Fruit fly (Drosophila melanogaster) whole organism, wandering third instar larva: ENCODE measurements around the gene Osbp.

Experiments
- CG32264 ChIP-seq: fragments of 200-800 bp; sonication (Bioruptor generic); optimal IDR thresholded peaks from 2 replicates; lab custom pipeline; 2016; ENCODE audit warnings: missing biosample characterization, missing genetic modification characterization
- Hr78 ChIP-seq: fragments of >200 bp; optimal IDR thresholded peaks from 2 replicates; lab custom pipeline; 2017; ENCODE audit warnings: missing biosample characterization, missing genetic modification characterization
- Mio ChIP-seq: sonication (Bioruptor generic); optimal IDR thresholded peaks from 2 replicates; lab custom pipeline; 2016; ENCODE audit warnings: missing biosample characterization, missing genetic modification characterization
- Myc ChIP-seq: fragments of >200 bp; optimal IDR thresholded peaks from 2 replicates; lab custom pipeline; 2017
- OdsH ChIP-seq: fragments of 200-800 bp; sonication (Bioruptor generic); optimal IDR thresholded peaks from 2 replicates; lab custom pipeline; 2016; ENCODE audit warnings: missing biosample characterization, mild to moderate bottlenecking, missing genetic modification characterization
- br ChIP-seq: fragments of 200-800 bp; sonication (Bioruptor generic); optimal IDR thresholded peaks from 2 replicates; lab custom pipeline; 2016; ENCODE audit warnings: missing biosample characterization, missing genetic modification characterization
- dsf ChIP-seq: sonication (Bioruptor generic); optimal IDR thresholded peaks from 2 replicates; lab custom pipeline; 2016; ENCODE audit warnings: missing biosample characterization, missing genetic modification characterization, borderline replicate concordance
- fru ChIP-seq: fragments of 200-800 bp; sonication (Bioruptor generic); optimal IDR thresholded peaks from 3 replicates; lab custom pipeline; 2016; ENCODE audit warnings: missing biosample characterization, mild to moderate bottlenecking, missing genetic modification characterization
- h ChIP-seq: fragments of 200-800 bp; sonication (Bioruptor generic); optimal IDR thresholded peaks from 3 replicates; lab custom pipeline; 2016; ENCODE audit warnings: missing biosample characterization, mild to moderate bottlenecking, missing genetic modification characterization
- jim ChIP-seq: fragments of 175-275, 200-325 bp; sonication (Bioruptor generic); optimal IDR thresholded peaks from 2 replicates; lab custom pipeline; 2016; ENCODE audit warnings: missing biosample characterization, mild to moderate bottlenecking, missing genetic modification characterization
- psq ChIP-seq: fragments of 200-800 bp; sonication (Bioruptor generic); optimal IDR thresholded peaks from 3 replicates; lab custom pipeline; 2017; ENCODE audit warnings: missing biosample characterization, mild to moderate bottlenecking, missing genetic modification characterization, moderate library complexity
- rgr ChIP-seq: fragments of 200-800 bp; sonication (Bioruptor generic); optimal IDR thresholded peaks from 3 replicates; lab custom pipeline; 2016; ENCODE audit warnings: missing biosample characterization, mild to moderate bottlenecking, missing genetic modification characterization
- sage ChIP-seq: fragments of 200-800 bp; sonication (Bioruptor generic); optimal IDR thresholded peaks from 2 replicates; lab custom pipeline; 2016; ENCODE audit warnings: missing biosample characterization, mild to moderate bottlenecking, missing genetic modification characterization
- usp ChIP-seq: fragments of >200 bp; optimal IDR thresholded peaks from 2 replicates; lab custom pipeline; 2017; ENCODE audit warnings: missing biosample characterization, missing genetic modification characterization

dm6 chr3R:24938049-24938448 lies at the start of gene Osbp:
- TF ChIP-seq jim (no peak), rgr (GFP tag; lab: Kevin White, UChicago) (no peak), psq (GFP tag; lab: Kevin White, UChicago) (no peak), fru (GFP tag; lab: Kevin White, UChicago) (no peak), Myc (lab: Kevin White, UChicago) (no peak), OdsH (GFP tag; lab: Kevin White, UChicago) (no peak), usp (GFP tag; lab: Kevin White, UChicago) (no peak), CG32264 (GFP tag; lab: Kevin White, UChicago) (no peak), br (GFP tag; lab: Kevin White, UChicago) (no peak), h (GFP tag; lab: Kevin White, UChicago) (no peak), Hr78 (GFP tag; lab: Kevin White, UChicago) (no peak), Mio (GFP tag; lab: Kevin White, UChicago) (no peak), sage (GFP tag; lab: Kevin White, UChicago) (no peak), dsf (no peak)
